Fruit fly (Drosophila melanogaster) whole organism, wandering third instar larva: ENCODE data around the gene CycH.

Source experiments
- GATAd ChIP-seq: sonication (Bioruptor generic); optimal IDR thresholded peaks from 2 replicates; lab custom pipeline; 2016; ENCODE audit warnings: missing biosample characterization, missing genetic modification characterization
- Vsx2 ChIP-seq: fragments of 200-300, 225-300 bp; sonication (Bioruptor generic); optimal IDR thresholded peaks from 2 replicates; lab custom pipeline; 2018; ENCODE audit warnings: missing biosample characterization, missing genetic modification characterization; ENCODE audit not compliant: partially characterized antibody
- psq ChIP-seq: fragments of 200-800 bp; sonication (Bioruptor generic); optimal IDR thresholded peaks from 3 replicates; lab custom pipeline; 2017; ENCODE audit warnings: missing biosample characterization, mild to moderate bottlenecking, missing genetic modification characterization, moderate library complexity

dm6 chr3L:21832203-21833160 is 10.7 kb downstream of the CycH start, which contains the start of the genes CG7148 and Nopp140:
- TF ChIP-seq Vsx2 (GFP tag; lab: Kevin White, UChicago) (no peak), psq (GFP tag; lab: Kevin White, UChicago) (peak; percentile 64), GATAd (no peak)
